Worm (Caenorhabditis elegans) whole organism, early embryonic: Measurements from ENCODE around the gene nmur-2.

Source experiments
- B0310.2 ChIP-seq: sonication (generic microtip); optimal IDR thresholded peaks from 2 replicates; lab custom pipeline; 2016; ENCODE audit warnings: mild to moderate bottlenecking, missing genetic modification characterization, missing compliant biosample characterization
- F13C5.2 ChIP-seq: sonication (generic microtip); optimal IDR thresholded peaks from 2 replicates; lab custom pipeline; 2017; ENCODE audit warnings: mild to moderate bottlenecking, missing genetic modification characterization, inconsistent platforms, missing compliant biosample characterization
- aly-1 ChIP-seq: sonication (generic microtip); optimal IDR thresholded peaks from 2 replicates; lab custom pipeline; 2016; ENCODE audit warnings: missing genetic modification characterization, missing compliant biosample characterization
- ama-1 ChIP-seq: fragments of 150-350 bp; optimal IDR thresholded peaks from 2 replicates; lab custom pipeline; 2014
- ceh-36 ChIP-seq: sonication (generic microtip); optimal IDR thresholded peaks from 2 replicates; lab custom pipeline; 2016; ENCODE audit warnings: missing genetic modification characterization, inconsistent platforms, missing compliant biosample characterization
- ets-7 ChIP-seq: sonication (generic microtip); optimal IDR thresholded peaks from 2 replicates; lab custom pipeline; 2016; ENCODE audit warnings: missing genotype, missing genetic modification characterization, missing compliant biosample characterization
- flt-1 ChIP-seq: fragments of 200-800 bp; sonication (Bioruptor generic); IDR thresholded peaks from 2 replicates; pipeline ENCODE4 v1.3.6; 2022; ENCODE audit warnings: missing genetic modification characterization, missing compliant biosample characterization
- hmbx-1 ChIP-seq: sonication (generic microtip); optimal IDR thresholded peaks from 2 replicates; lab custom pipeline; 2016; ENCODE audit warnings: mild to moderate bottlenecking, missing genetic modification characterization, missing compliant biosample characterization
- hmg-4 ChIP-seq: fragments of 200-800 bp; sonication (Bioruptor generic); optimal IDR thresholded peaks from 2 replicates; lab custom pipeline; 2018; ENCODE audit warnings: mild to moderate bottlenecking, missing genetic modification characterization, missing compliant biosample characterization
- hnd-1 ChIP-seq: sonication (generic microtip); optimal IDR thresholded peaks from 2 replicates; lab custom pipeline; 2016; ENCODE audit warnings: missing genetic modification characterization, missing compliant biosample characterization
- pes-1 ChIP-seq: fragments of 200-800 bp; sonication (Bioruptor generic); IDR thresholded peaks from 2 replicates; pipeline ENCODE4 v1.3.6; 2022; ENCODE audit warnings: missing genetic modification reagents, missing genetic modification characterization, missing compliant biosample characterization
- sea-1 ChIP-seq: fragments of 200-800 bp; sonication (Bioruptor generic); conservative IDR thresholded peaks from 2 replicates; pipeline ENCODE4 v1.3.6; 2022; ENCODE audit warnings: missing genetic modification characterization, missing compliant biosample characterization
- tbx-37 ChIP-seq: fragments of 200-800 bp; sonication (Bioruptor generic); conservative IDR thresholded peaks from 2 replicates; pipeline ENCODE4 v1.3.6; 2022; ENCODE audit warnings: missing genetic modification reagents, missing genetic modification characterization, missing compliant biosample characterization
- tra-4 ChIP-seq: sonication (generic microtip); optimal IDR thresholded peaks from 2 replicates; lab custom pipeline; 2017; ENCODE audit warnings: missing genetic modification characterization, missing compliant biosample characterization

DNA sequence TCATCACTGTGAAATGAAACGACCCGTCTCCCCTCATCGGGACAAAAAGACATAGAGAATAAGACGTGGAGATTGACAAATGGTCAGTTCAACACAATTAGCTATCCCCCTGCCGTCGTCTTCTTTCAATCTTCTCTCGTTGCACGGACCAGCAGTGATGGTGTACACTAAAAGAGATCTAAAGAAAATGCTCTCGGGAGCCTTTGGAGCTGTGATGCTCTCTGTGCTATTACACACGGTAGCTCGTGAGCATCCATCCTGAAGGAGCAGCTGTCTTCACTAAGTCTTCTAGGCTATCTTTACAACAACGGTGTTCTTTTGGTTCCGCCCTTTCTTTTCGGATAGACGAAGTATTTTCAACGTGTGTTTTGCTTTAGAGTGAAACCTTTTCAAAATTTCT, 36.5 kb upstream of the nmur-2 start:
- TF ChIP-seq ceh-36 (tag; lab: Kevin White, UChicago) (no peak), F13C5.2 (tag; lab: Kevin White, UChicago) (no peak), tra-4 (tag; lab: Kevin White, UChicago) (no peak), B0310.2 (tag; lab: Kevin White, UChicago) (no peak), pes-1 (GFP tag; lab: Robert Waterston, UW) (no peak), flt-1 (GFP tag; lab: Robert Waterston, UW) (no peak), sea-1 (no peak), ets-7 (tag; lab: Kevin White, UChicago) (no peak), ama-1 (lab: Kevin White, UChicago) (no peak), hnd-1 (no peak), tbx-37 (GFP tag; lab: Robert Waterston, UW) (no peak), hmg-4 (GFP tag; lab: Kevin White, UChicago) (no peak), aly-1 (tag; lab: Kevin White, UChicago) (no peak), hmbx-1 (tag; lab: Kevin White, UChicago) (no peak)
